Fruit fly (Drosophila melanogaster): Measurements from ENCODE around the gene CG43931.

DNA sequence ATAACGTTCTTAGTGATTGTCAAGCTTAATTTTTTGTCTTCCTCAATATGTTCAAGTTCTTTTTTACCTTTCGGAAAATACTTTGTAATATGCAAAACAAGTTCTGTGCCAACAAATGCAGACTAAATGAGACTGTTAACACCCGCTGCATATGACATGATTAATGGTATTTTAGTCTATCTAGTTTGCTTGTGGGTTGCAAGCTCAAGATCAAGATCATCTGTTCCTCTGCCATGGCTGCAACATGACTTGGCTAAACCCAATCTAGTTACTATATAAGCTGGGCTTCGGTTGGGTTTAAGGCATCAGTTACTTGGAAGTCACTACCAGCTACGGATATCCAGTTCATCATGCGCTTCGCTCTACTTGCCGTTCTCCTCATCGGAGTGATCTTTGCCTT, 8.1 kb downstream of the CG43931 start, which contains the start of gene CG11458:
- TF ChIP-seq h (optimal IDR thresholded peaks at IDR 0.05) (no peak), ttk (optimal IDR thresholded peaks at IDR 0.05) (no peak), psq (optimal IDR thresholded peaks at IDR 0.05) (no peak), Sin3A (optimal IDR thresholded peaks at IDR 0.05) (no peak)

Data from Kc167 (cell line).